Worm (Caenorhabditis elegans) whole organism, late embryonic: ENCODE data around the gene sul-1.

Source experiments
- hlh-13 ChIP-seq: fragments of 200-800 bp; sonication (Bioruptor generic); optimal IDR thresholded peaks from 2 replicates; lab custom pipeline; 2018; ENCODE audit warnings: mild to moderate bottlenecking, missing genetic modification characterization, missing compliant biosample characterization
- hlh-30 ChIP-seq: sonication (generic microtip); optimal IDR thresholded peaks from 2 replicates; lab custom pipeline; 2017; ENCODE audit warnings: antibody characterized with exemption, missing genetic modification characterization, missing compliant biosample characterization; ENCODE audit not compliant: insufficient read depth
- nhr-11 ChIP-seq: fragments of 150-350 bp; optimal IDR thresholded peaks from 2 replicates; lab custom pipeline; 2014; ENCODE audit warnings: missing biosample characterization, missing genetic modification characterization
- pha-4 ChIP-seq: fragments of 150-350 bp; optimal IDR thresholded peaks from 2 replicates; lab custom pipeline; 2018; ENCODE audit warnings: missing biosample characterization, missing genetic modification reagents, missing genetic modification characterization
- pros-1 ChIP-seq: fragments of 150-350 bp; optimal IDR thresholded peaks from 2 replicates; lab custom pipeline; 2014; ENCODE audit warnings: missing biosample characterization, missing genetic modification reagents, missing genetic modification characterization
- tbx-2 ChIP-seq: sonication (generic microtip); optimal IDR thresholded peaks from 2 replicates; lab custom pipeline; 2016; ENCODE audit warnings: missing genetic modification characterization, missing compliant biosample characterization
- tbx-7 ChIP-seq: sonication (generic microtip); optimal IDR thresholded peaks from 2 replicates; lab custom pipeline; 2016; ENCODE audit warnings: missing genotype, missing genetic modification characterization, missing compliant biosample characterization
- unc-3 ChIP-seq, 2 experiments: fragments of 200-800 bp in 1 of 2; sonication (Bioruptor generic) in 1 of 2; sonication (generic microtip) in 1 of 2; conservative IDR thresholded peaks in 1 of 2; optimal IDR thresholded peaks in 1 of 2; 2 replicates each; pipeline versions ENCODE4 v1.3.6 to Lab custom; 2016 to 2022; ENCODE audit warnings: missing compliant biosample characterization in 2 of 2, missing genetic modification characterization in 2 of 2, missing genetic modification reagents in 1 of 2

DNA sequence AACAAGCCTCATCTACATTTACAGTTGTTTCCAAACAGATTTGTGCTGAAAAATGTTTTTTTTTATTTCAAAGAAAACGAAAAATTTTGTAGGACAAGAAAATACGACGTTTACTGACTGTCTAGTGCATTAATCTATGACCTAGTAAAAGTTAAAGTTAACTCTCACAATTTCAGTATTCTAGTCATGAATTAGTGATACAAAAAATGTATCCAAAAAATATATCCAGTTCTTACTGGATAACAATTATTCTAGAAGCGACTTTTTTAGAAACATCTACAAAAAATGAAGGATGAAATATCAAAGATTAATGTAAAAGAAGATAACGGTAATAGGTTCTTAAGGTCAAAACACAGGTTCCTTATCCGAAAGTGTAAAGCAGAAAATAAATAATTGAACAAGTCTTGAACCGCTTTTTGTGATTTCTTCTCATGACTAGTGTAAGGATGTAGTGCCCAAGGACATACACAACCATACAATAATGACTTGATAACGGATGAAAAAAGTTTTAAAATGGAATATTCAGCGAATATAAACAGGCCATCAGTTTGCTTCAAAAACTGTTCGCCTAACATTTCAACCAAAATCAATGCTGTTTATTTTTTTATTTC lies 20.1 kb downstream of the sul-1 start, which contains the start of gene pqn-37:
- TF ChIP-seq pros-1 (tag; lab: Kevin White, UChicago) = no peak
- no peak for TF ChIP-seq hlh-30 (tag; lab: Kevin White, UChicago)
- no peak for TF ChIP-seq pha-4
- TF ChIP-seq tbx-2 (tag; lab: Kevin White, UChicago) = no peak
- no peak for TF ChIP-seq tbx-7 (tag; lab: Kevin White, UChicago)
- TF ChIP-seq nhr-11 (tag; lab: Kevin White, UChicago) = no peak
- TF ChIP-seq hlh-13 (GFP tag; lab: Kevin White, UChicago) = no peak
- TF ChIP-seq unc-3 (GFP tag; conservative IDR thresholded peaks at IDR 0.05; lab: Robert Waterston, UW) = no peak
- TF ChIP-seq unc-3 (tag; optimal IDR thresholded peaks at IDR 0.05; lab: Kevin White, UChicago) = no peak
